Worm (Caenorhabditis elegans) whole organism, L1 larva: Measurements from ENCODE around the gene his-61.

Experiments used
- ceh-82 ChIP-seq, 3 experiments: fragments of 150-350 bp in 1 of 3; sonication (generic microtip) in 2 of 3; optimal IDR thresholded peaks; 2 replicates each; lab custom pipeline; 2014 to 2017; ENCODE audit warnings: missing biosample characterization in 3 of 3, missing genetic modification characterization in 3 of 3
- dpl-1 ChIP-seq, 3 experiments: fragments of 150-350 bp in 2 of 3; sonication (generic microtip) in 1 of 3; optimal IDR thresholded peaks; 2 replicates each; lab custom pipeline; 2014 to 2017; ENCODE audit warnings: missing biosample characterization in 3 of 3, missing genetic modification characterization in 3 of 3, missing genetic modification reagents in 3 of 3
- egl-27 ChIP-seq, 2 experiments: fragments of 150-350 bp in 1 of 2; sonication (generic microtip); optimal IDR thresholded peaks; 3 replicates each; lab custom pipeline; 2017 to 2018; ENCODE audit warnings: missing biosample characterization in 2 of 2, missing genetic modification characterization in 2 of 2, missing genetic modification reagents in 2 of 2
- elt-2 ChIP-seq: sonication (generic microtip); optimal IDR thresholded peaks from 2 replicates; lab custom pipeline; 2016; ENCODE audit warnings: missing genetic modification characterization, mild to moderate bottlenecking, inconsistent platforms, missing compliant biosample characterization, missing genetic modification reagents
- lin-15B ChIP-seq: fragments of 150-350 bp; sonication (generic microtip); optimal IDR thresholded peaks from 3 replicates; lab custom pipeline; 2014; ENCODE audit warnings: missing biosample characterization, missing genetic modification characterization
- lsy-2 ChIP-seq, 2 experiments: fragments of 150-350 bp; optimal IDR thresholded peaks; 2 replicates each; lab custom pipeline; 2014; ENCODE audit warnings: missing biosample characterization in 2 of 2, missing genetic modification characterization in 2 of 2
- mep-1 ChIP-seq: fragments of 150-350 bp; optimal IDR thresholded peaks from 2 replicates; lab custom pipeline; 2014; ENCODE audit warnings: missing biosample characterization, missing genetic modification characterization
- nhr-237 ChIP-seq: fragments of 150-350 bp; optimal IDR thresholded peaks from 2 replicates; lab custom pipeline; 2014; ENCODE audit warnings: missing biosample characterization, missing genetic modification characterization
- pqm-1 ChIP-seq: sonication (generic microtip); optimal IDR thresholded peaks from 3 replicates; lab custom pipeline; 2017; ENCODE audit warnings: missing biosample characterization, missing genetic modification characterization
- skn-1 ChIP-seq: fragments of 150-350 bp; optimal IDR thresholded peaks from 2 replicates; lab custom pipeline; 2014; ENCODE audit warnings: missing biosample characterization, missing genetic modification characterization
- snpc-4 ChIP-seq: fragments of 150-350 bp; optimal IDR thresholded peaks from 2 replicates; lab custom pipeline; 2014; ENCODE audit warnings: missing biosample characterization, missing genetic modification characterization
- snu-23 ChIP-seq: sonication (generic microtip); optimal IDR thresholded peaks from 2 replicates; lab custom pipeline; 2016; ENCODE audit warnings: missing genetic modification characterization, missing compliant biosample characterization
- zag-1 ChIP-seq: fragments of 150-350 bp; optimal IDR thresholded peaks from 2 replicates; lab custom pipeline; 2014; ENCODE audit warnings: missing biosample characterization, missing genetic modification characterization

DNA sequence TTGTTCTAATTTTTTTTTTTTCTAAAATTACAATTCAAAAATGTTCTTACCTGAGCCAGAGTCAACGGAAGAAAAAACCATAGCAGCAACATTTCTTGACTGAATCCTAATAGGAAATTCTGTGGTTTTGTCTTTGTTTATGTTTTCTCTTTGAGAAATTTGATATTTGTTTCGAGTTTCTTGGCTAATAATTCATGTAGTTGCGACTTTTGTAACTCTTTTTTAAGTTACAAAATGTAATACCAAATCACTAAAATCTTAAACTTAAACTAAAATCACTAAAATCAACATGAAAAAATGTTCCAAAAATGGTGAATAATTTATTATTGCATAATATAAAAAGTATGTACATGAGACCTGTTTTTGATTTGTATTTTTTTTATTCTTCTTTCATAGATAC, 11.7 kb upstream of the his-61 start, which contains the start of gene egas-4:
- TF ChIP-seq dpl-1 (GFP tag; optimal IDR thresholded peaks at IDR 0.05; lab: Kevin White, UChicago) (no peak), snpc-4 (tag; lab: Kevin White, UChicago) (no peak), mep-1 (no peak), zag-1 (tag; lab: Kevin White, UChicago) (no peak), lin-15B (tag; lab: Kevin White, UChicago) (no peak), skn-1 (tag; lab: Kevin White, UChicago) (no peak), elt-2 (no peak), lsy-2 (tag; optimal IDR thresholded peaks at IDR 0.05; lab: Kevin White, UChicago) (no peak), snu-23 (GFP tag; lab: Kevin White, UChicago) (no peak), ceh-82 (tag; optimal IDR thresholded peaks at IDR 0.05; lab: Kevin White, UChicago) (no peak), egl-27 (tag; optimal IDR thresholded peaks at IDR 0.05; lab: Kevin White, UChicago) (no peak), nhr-237 (tag; lab: Kevin White, UChicago) (no peak), pqm-1 (tag; lab: Kevin White, UChicago) (no peak)
